Worm (Caenorhabditis elegans): Measurements from ENCODE around the gene smrc-1.

smrc-1 gene

DNA sequence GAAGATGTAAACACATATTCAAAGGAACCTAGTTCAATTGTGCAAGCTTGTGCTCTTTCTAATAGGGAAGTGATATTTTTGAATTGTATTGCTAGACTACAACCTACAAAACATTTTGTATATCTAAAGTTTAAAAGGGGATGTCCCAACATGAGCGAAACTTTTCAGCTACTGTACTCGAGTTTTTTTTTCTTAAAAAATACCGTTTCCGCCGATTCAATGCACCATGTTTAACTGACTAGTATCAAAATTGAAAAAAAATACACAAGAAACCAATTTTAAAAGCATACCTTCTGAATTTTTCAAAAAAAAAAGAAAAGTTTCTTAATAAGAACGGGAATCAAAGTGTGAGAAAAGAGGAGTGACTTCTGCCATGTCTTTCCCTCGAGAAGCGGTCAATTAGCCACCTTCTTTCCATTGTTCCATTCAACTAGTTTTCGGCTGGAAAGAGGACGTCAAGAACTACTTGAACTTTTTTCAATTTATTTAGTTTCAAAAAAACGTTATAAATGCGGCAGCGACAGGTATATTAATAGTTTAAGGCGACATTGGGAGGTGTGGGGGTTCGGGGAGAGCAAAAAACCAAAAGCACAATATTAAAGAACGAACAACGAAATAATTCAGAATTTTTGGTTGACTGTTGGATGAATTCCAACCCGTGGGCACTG is 24.7 kb downstream of the smrc-1 start, which contains the start of gene nas-4:
TSS of gene nas-4 (minus strand) at position 351 of the 668 bp plus-strand sequence.
- TF ChIP-seq tbx-37 (GFP tag; conservative IDR thresholded peaks at IDR 0.05) (no peak), tbx-11 (GFP tag; IDR thresholded peaks at IDR 0.05) (no peak), ama-1 (optimal IDR thresholded peaks at IDR 0.05) (no peak), ceh-13 (GFP tag; optimal IDR thresholded peaks at IDR 0.05) (no peak), flt-1 (GFP tag; IDR thresholded peaks at IDR 0.05) (no peak), ceh-36 (tag; optimal IDR thresholded peaks at IDR 0.05) (no peak), hnd-1 (tag; optimal IDR thresholded peaks at IDR 0.05) (no peak), hmbx-1 (tag; optimal IDR thresholded peaks at IDR 0.05) (no peak), pes-1 (GFP tag; IDR thresholded peaks at IDR 0.05) (no peak), scrt-1 (GFP tag; IDR thresholded peaks at IDR 0.05) (no peak), hmg-4 (GFP tag; optimal IDR thresholded peaks at IDR 0.05) (no peak), B0310.2 (tag; optimal IDR thresholded peaks at IDR 0.05) (no peak), ets-7 (tag; optimal IDR thresholded peaks at IDR 0.05) (no peak), sea-1 (GFP tag; conservative IDR thresholded peaks at IDR 0.05) (no peak), tra-4 (tag; optimal IDR thresholded peaks at IDR 0.05) (no peak), aly-1 (tag; optimal IDR thresholded peaks at IDR 0.05) (no peak), F13C5.2 (tag; optimal IDR thresholded peaks at IDR 0.05) (no peak)

DNA sequence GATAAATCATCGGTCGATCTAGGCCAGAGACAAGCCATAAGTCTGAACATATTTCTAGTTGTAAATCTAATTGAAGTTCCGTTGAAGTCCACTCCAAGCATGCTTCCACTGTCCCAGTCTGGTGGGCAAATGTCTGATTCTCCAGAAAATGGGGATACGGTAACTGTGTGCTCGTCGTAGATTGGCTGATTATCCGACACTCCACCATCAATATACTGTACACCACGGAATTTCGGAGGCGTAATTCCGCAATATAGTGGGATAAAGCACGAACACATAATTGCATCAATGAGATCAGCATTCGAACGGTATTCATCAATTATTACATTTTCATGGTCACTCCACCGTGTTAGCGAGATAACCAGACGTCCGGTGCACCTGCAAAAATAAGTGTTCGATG is 27.5 kb downstream of the smrc-1 start:
- TF ChIP-seq sea-1 (GFP tag; conservative IDR thresholded peaks at IDR 0.05), result no peak
- no peak for TF ChIP-seq hmbx-1 (tag; optimal IDR thresholded peaks at IDR 0.05)
- no peak for TF ChIP-seq ceh-13 (GFP tag; optimal IDR thresholded peaks at IDR 0.05)
- no peak for TF ChIP-seq F13C5.2 (tag; optimal IDR thresholded peaks at IDR 0.05)
- no peak for TF ChIP-seq tra-4 (tag; optimal IDR thresholded peaks at IDR 0.05)
- no peak for TF ChIP-seq hmg-4 (GFP tag; optimal IDR thresholded peaks at IDR 0.05)
- TF ChIP-seq aly-1 (tag; optimal IDR thresholded peaks at IDR 0.05), result no peak
- TF ChIP-seq scrt-1 (GFP tag; IDR thresholded peaks at IDR 0.05), result no peak
- no peak for TF ChIP-seq B0310.2 (tag; optimal IDR thresholded peaks at IDR 0.05)
- TF ChIP-seq ceh-36 (tag; optimal IDR thresholded peaks at IDR 0.05), result no peak
- TF ChIP-seq ets-7 (tag; optimal IDR thresholded peaks at IDR 0.05), result no peak
- TF ChIP-seq ama-1 (optimal IDR thresholded peaks at IDR 0.05), result no peak

DNA sequence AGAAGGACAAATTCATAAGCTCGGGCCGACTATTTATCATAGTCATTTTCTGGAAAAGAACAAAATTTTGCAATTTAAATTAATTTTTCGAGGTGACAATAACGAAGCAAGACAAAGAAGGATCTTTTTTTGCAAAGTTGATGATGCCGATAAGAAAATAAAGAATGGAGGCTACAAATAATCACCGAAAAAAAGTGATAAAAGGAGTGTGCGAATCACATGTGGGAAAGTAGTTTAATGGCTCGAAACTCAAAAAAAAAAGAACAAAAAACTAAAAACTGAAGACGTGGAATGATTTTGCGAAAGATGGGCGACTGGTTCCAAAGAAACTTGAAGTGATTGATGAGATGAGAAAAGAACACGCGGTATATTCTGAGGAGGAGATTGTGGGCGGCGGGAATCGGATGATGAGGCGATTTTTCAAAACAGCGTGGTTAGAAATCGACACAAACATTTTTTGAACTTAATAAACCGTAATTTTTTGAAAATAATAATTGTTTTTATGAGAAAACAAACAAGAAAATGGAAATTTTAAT is 28.7 kb downstream of the smrc-1 start, which contains the start of gene atgl-1:
TSS of gene atgl-1 (minus strand) at position 51 of the 536 bp plus-strand sequence.
- TF ChIP-seq hmbx-1 (tag; optimal IDR thresholded peaks at IDR 0.05) (no peak), ceh-13 (GFP tag; optimal IDR thresholded peaks at IDR 0.05) (no peak), tbx-37 (GFP tag; conservative IDR thresholded peaks at IDR 0.05) (no peak), tra-4 (tag; optimal IDR thresholded peaks at IDR 0.05) (no peak), flt-1 (GFP tag; IDR thresholded peaks at IDR 0.05) (no peak), B0310.2 (tag; optimal IDR thresholded peaks at IDR 0.05) (no peak), ets-7 (tag; optimal IDR thresholded peaks at IDR 0.05) (no peak), pes-1 (GFP tag; IDR thresholded peaks at IDR 0.05) (no peak), F13C5.2 (tag; optimal IDR thresholded peaks at IDR 0.05) (no peak), sea-1 (GFP tag; conservative IDR thresholded peaks at IDR 0.05) (no peak), tbx-11 (GFP tag; IDR thresholded peaks at IDR 0.05) (no peak), ceh-36 (tag; optimal IDR thresholded peaks at IDR 0.05) (no peak), hnd-1 (tag; optimal IDR thresholded peaks at IDR 0.05) (no peak), scrt-1 (GFP tag; IDR thresholded peaks at IDR 0.05) (no peak), hmg-4 (GFP tag; optimal IDR thresholded peaks at IDR 0.05) (no peak), ama-1 (optimal IDR thresholded peaks at IDR 0.05) (no peak), aly-1 (tag; optimal IDR thresholded peaks at IDR 0.05) (no peak)

DNA sequence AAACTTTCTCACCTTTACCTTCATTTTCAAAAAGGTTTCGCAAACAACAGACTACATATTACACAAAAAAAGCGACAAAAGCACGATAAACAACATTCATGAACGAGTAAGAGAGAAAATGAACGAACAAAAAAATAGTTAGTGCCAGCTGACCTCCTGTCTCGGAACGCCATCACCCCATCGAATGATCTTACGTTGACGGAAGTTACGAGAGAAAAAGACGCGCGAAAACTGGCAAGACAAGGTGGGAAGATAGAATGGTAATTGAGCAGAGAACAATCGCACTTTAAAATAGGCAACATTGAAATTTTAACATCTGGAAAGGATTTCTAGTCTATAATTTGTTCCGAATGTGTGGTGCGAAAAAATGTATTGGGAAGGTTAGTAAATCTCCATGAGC is 29.5 kb downstream of the smrc-1 start:
- TF ChIP-seq hnd-1 (tag; optimal IDR thresholded peaks at IDR 0.05) (no peak), hmg-4 (GFP tag; optimal IDR thresholded peaks at IDR 0.05) (no peak), flt-1 (GFP tag; IDR thresholded peaks at IDR 0.05) (no peak), F13C5.2 (tag; optimal IDR thresholded peaks at IDR 0.05) (no peak), B0310.2 (tag; optimal IDR thresholded peaks at IDR 0.05) (no peak), tbx-11 (GFP tag; IDR thresholded peaks at IDR 0.05) (no peak), ceh-13 (GFP tag; optimal IDR thresholded peaks at IDR 0.05) (no peak), scrt-1 (GFP tag; IDR thresholded peaks at IDR 0.05) (no peak), hmbx-1 (tag; optimal IDR thresholded peaks at IDR 0.05) (no peak), ceh-36 (tag; optimal IDR thresholded peaks at IDR 0.05) (no peak), sea-1 (GFP tag; conservative IDR thresholded peaks at IDR 0.05) (no peak), tbx-37 (GFP tag; conservative IDR thresholded peaks at IDR 0.05) (no peak), tra-4 (tag; optimal IDR thresholded peaks at IDR 0.05) (no peak), ama-1 (optimal IDR thresholded peaks at IDR 0.05) (no peak), aly-1 (tag; optimal IDR thresholded peaks at IDR 0.05) (no peak), pes-1 (GFP tag; IDR thresholded peaks at IDR 0.05) (no peak), ets-7 (tag; optimal IDR thresholded peaks at IDR 0.05) (no peak)

DNA sequence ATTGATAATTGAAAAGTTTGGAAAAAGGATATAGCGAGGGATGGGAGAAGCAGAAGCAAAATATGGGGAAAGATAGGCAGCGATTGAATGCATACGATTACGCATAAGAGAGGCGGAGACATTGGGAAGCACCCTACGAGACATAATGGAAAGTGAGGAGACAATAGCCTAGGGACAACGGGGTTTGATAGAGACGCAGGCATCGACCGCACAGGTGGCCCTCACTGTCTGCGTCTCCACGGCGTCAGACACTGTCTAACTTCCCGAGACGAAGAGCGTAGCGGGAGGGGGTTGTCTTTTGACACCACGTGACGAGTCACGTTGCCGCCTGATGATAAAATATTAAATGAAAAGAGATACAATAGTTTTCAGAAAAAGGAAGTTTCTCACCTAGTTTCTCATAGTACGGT is 30.3 kb downstream of the smrc-1 start:
- TF ChIP-seq tra-4 (tag; optimal IDR thresholded peaks at IDR 0.05) (no peak), scrt-1 (GFP tag; IDR thresholded peaks at IDR 0.05) (no peak), ama-1 (optimal IDR thresholded peaks at IDR 0.05) (no peak), tbx-11 (GFP tag; IDR thresholded peaks at IDR 0.05) (no peak), hmbx-1 (tag; optimal IDR thresholded peaks at IDR 0.05) (no peak), B0310.2 (tag; optimal IDR thresholded peaks at IDR 0.05) (no peak), ceh-13 (GFP tag; optimal IDR thresholded peaks at IDR 0.05) (no peak), tbx-37 (GFP tag; conservative IDR thresholded peaks at IDR 0.05) (no peak), ets-7 (tag; optimal IDR thresholded peaks at IDR 0.05) (no peak), pes-1 (GFP tag; IDR thresholded peaks at IDR 0.05) (no peak), F13C5.2 (tag; optimal IDR thresholded peaks at IDR 0.05) (no peak), hnd-1 (tag; optimal IDR thresholded peaks at IDR 0.05) (no peak), aly-1 (tag; optimal IDR thresholded peaks at IDR 0.05) (no peak), hmg-4 (GFP tag; optimal IDR thresholded peaks at IDR 0.05) (no peak), sea-1 (GFP tag; conservative IDR thresholded peaks at IDR 0.05) (no peak), ceh-36 (tag; optimal IDR thresholded peaks at IDR 0.05) (no peak), flt-1 (GFP tag; IDR thresholded peaks at IDR 0.05) (no peak)

- TF ChIP-seq flt-1 (GFP tag; IDR thresholded peaks at IDR 0.05) (no peak), B0310.2 (tag; optimal IDR thresholded peaks at IDR 0.05) (no peak)
Observed at ce11 chrIII:6421473-6421872, 30.7 kb downstream of the smrc-1 start.
